Worm (Caenorhabditis elegans) whole organism, mixed stage, embryonic: ENCODE results near the gene try-3.

Experiments used
- ces-1 ChIP-seq: fragments of 150-350 bp; optimal IDR thresholded peaks from 2 replicates; lab custom pipeline; 2014; ENCODE audit warnings: missing biosample characterization, missing genetic modification reagents, missing genetic modification characterization
- elt-3 ChIP-seq: fragments of 150-350 bp; optimal IDR thresholded peaks from 2 replicates; lab custom pipeline; 2014; ENCODE audit warnings: missing biosample characterization, missing genetic modification characterization
- lin-13 ChIP-seq: fragments of 150-350 bp; optimal IDR thresholded peaks from 2 replicates; lab custom pipeline; 2014; ENCODE audit warnings: missing biosample characterization, missing genetic modification characterization
- mep-1 ChIP-seq: fragments of 150-350 bp; optimal IDR thresholded peaks from 2 replicates; lab custom pipeline; 2017; ENCODE audit warnings: missing biosample characterization, missing genetic modification reagents, missing genetic modification characterization, inconsistent platforms
- nhr-12 ChIP-seq: fragments of 150-350 bp; optimal IDR thresholded peaks from 2 replicates; lab custom pipeline; 2014; ENCODE audit warnings: missing biosample characterization, missing genetic modification characterization
- nhr-28 ChIP-seq: fragments of 150-350 bp; optimal IDR thresholded peaks from 2 replicates; lab custom pipeline; 2014; ENCODE audit warnings: missing biosample characterization, missing genetic modification characterization
- nhr-76 ChIP-seq: sonication (generic microtip); optimal IDR thresholded peaks from 2 replicates; lab custom pipeline; 2017; ENCODE audit warnings: missing biosample characterization, missing genetic modification characterization
- snpc-4 ChIP-seq: fragments of 150-350 bp; optimal IDR thresholded peaks from 2 replicates; lab custom pipeline; 2014; ENCODE audit warnings: missing biosample characterization, missing genetic modification characterization
- sptf-1 ChIP-seq: sonication (generic microtip); optimal IDR thresholded peaks from 2 replicates; lab custom pipeline; 2017; ENCODE audit warnings: mild to moderate bottlenecking, missing genetic modification characterization, moderate library complexity, missing compliant biosample characterization
- unc-39 ChIP-seq: fragments of 150-350 bp; optimal IDR thresholded peaks from 2 replicates; lab custom pipeline; 2014; ENCODE audit warnings: missing biosample characterization, missing genetic modification characterization

- TF ChIP-seq nhr-12 (no peak), ces-1 (GFP tag; lab: Kevin White, UChicago) (no peak), sptf-1 (tag; lab: Kevin White, UChicago) (no peak), snpc-4 (tag; lab: Kevin White, UChicago) (no peak), lin-13 (tag; lab: Kevin White, UChicago) (no peak), elt-3 (no peak), nhr-76 (tag; lab: Kevin White, UChicago) (no peak), mep-1 (no peak), unc-39 (tag; lab: Kevin White, UChicago) (no peak), nhr-28 (tag; lab: Kevin White, UChicago) (no peak)
Observed at ce11 chrIV:6522305-6522917, 34.5 kb upstream of the try-3 start, which contains the start of gene ddi-1.
